Worm (Caenorhabditis elegans) whole organism, L4 larva: Measurements from ENCODE around the gene T05A7.1.

ENCODE experiments used
- D1046.2 ChIP-seq: fragments of 200-800 bp; sonication (Bioruptor generic); IDR thresholded peaks from 2 replicates; pipeline ENCODE4 v1.3.6; 2022; ENCODE audit warnings: missing genetic modification characterization, missing compliant biosample characterization
- F26F4.8 ChIP-seq: fragments of 200-800 bp; sonication (Bioruptor generic); conservative IDR thresholded peaks from 2 replicates; pipeline ENCODE4 v1.3.6; 2022; ENCODE audit warnings: missing genetic modification characterization, missing compliant biosample characterization
- F44E2.7 ChIP-seq: fragments of 200-800 bp; sonication (Bioruptor generic); IDR thresholded peaks from 2 replicates; pipeline ENCODE4 v2.1.2; 2022; ENCODE audit warnings: missing genetic modification characterization, missing compliant biosample characterization
- F49E8.2 ChIP-seq: sonication (generic microtip); optimal IDR thresholded peaks from 2 replicates; lab custom pipeline; 2016; ENCODE audit warnings: missing compliant biosample characterization, mild to moderate bottlenecking, missing genetic modification characterization, borderline replicate concordance
- T26A8.4 ChIP-seq: fragments of 200-800 bp; sonication (Bioruptor generic); IDR thresholded peaks from 2 replicates; pipeline ENCODE4 v1.3.6; 2022; ENCODE audit warnings: missing genetic modification characterization, missing compliant biosample characterization
- Y105C5A.15 ChIP-seq: fragments of 200-800 bp; sonication (Bioruptor generic); IDR thresholded peaks from 2 replicates; pipeline ENCODE4 v1.3.6; 2022; ENCODE audit warnings: missing genetic modification characterization, missing compliant biosample characterization
- Y5F2A.4 ChIP-seq: fragments of 200-800 bp; sonication (Bioruptor generic); optimal IDR thresholded peaks from 2 replicates; lab custom pipeline; 2018; ENCODE audit warnings: mild to moderate bottlenecking, missing genetic modification characterization, missing compliant biosample characterization
- Y75B8A.6 ChIP-seq: fragments of 200-800 bp; sonication (Bioruptor generic); IDR thresholded peaks from 2 replicates; pipeline ENCODE4 v1.3.6; 2022; ENCODE audit warnings: missing genetic modification reagents, missing genetic modification characterization, missing compliant biosample characterization
- ZK337.2 ChIP-seq: fragments of 200-800 bp; sonication (Bioruptor generic); IDR thresholded peaks from 2 replicates; pipeline ENCODE4 v1.3.6; 2022; ENCODE audit warnings: missing genetic modification reagents, missing genetic modification characterization, missing compliant biosample characterization
- aha-1 ChIP-seq: fragments of 150-350 bp; peaks from one replicate; lab custom pipeline; 2014; ENCODE audit warnings: missing biosample characterization, missing genetic modification characterization
- arid-1 ChIP-seq: fragments of 200-800 bp; sonication (Bioruptor generic); conservative IDR thresholded peaks from 2 replicates; pipeline ENCODE4 v1.3.6; 2022; ENCODE audit warnings: missing genetic modification reagents, missing genetic modification characterization, missing compliant biosample characterization
- attf-4 ChIP-seq: sonication (generic microtip); optimal IDR thresholded peaks from 3 replicates; lab custom pipeline; 2017; ENCODE audit warnings: missing biosample characterization, missing genetic modification characterization
- ceh-20 ChIP-seq: fragments of 200-800 bp; sonication (Bioruptor generic); IDR thresholded peaks from 2 replicates; pipeline ENCODE4 v1.3.6; 2022; ENCODE audit warnings: missing genetic modification reagents, missing genetic modification characterization, missing compliant biosample characterization
- ceh-28 ChIP-seq: fragments of 150-350 bp; optimal IDR thresholded peaks from 2 replicates; lab custom pipeline; 2014; ENCODE audit warnings: missing biosample characterization, missing genetic modification reagents, missing genetic modification characterization
- ceh-32 ChIP-seq: sonication (generic microtip); optimal IDR thresholded peaks from 2 replicates; lab custom pipeline; 2016; ENCODE audit warnings: mild to moderate bottlenecking, missing genetic modification characterization, missing compliant biosample characterization; ENCODE audit not compliant: poor library complexity
- ceh-82 ChIP-seq: sonication (generic microtip); optimal IDR thresholded peaks from 2 replicates; lab custom pipeline; 2017; ENCODE audit warnings: missing biosample characterization, missing genetic modification characterization
- daf-8 ChIP-seq: fragments of 200-800 bp; sonication (Bioruptor generic); IDR thresholded peaks from 2 replicates; pipeline ENCODE4 v1.3.6; 2022; ENCODE audit warnings: missing genetic modification characterization, missing compliant biosample characterization
- dmd-9 ChIP-seq: fragments of 200-800 bp; sonication (Bioruptor generic); IDR thresholded peaks from 2 replicates; pipeline ENCODE4 v1.3.6; 2022; ENCODE audit warnings: missing genetic modification reagents, missing genetic modification characterization, missing compliant biosample characterization
- egl-27 ChIP-seq: sonication (generic microtip); optimal IDR thresholded peaks from 3 replicates; lab custom pipeline; 2017; ENCODE audit warnings: missing biosample characterization, missing genetic modification reagents, missing genetic modification characterization
- hif-1 ChIP-seq, 2 experiments: sonication (generic microtip); optimal IDR thresholded peaks; 2 replicates each; lab custom pipeline; 2016 to 2017; ENCODE audit warnings: missing compliant biosample characterization in 2 of 2, missing genetic modification characterization in 2 of 2, missing genetic modification reagents in 2 of 2, missing genotype in 2 of 2, mild to moderate bottlenecking in 1 of 2
- hlh-30 ChIP-seq: sonication (generic microtip); optimal IDR thresholded peaks from 2 replicates; lab custom pipeline; 2017; ENCODE audit warnings: antibody characterized with exemption, mild to moderate bottlenecking, missing genetic modification characterization, missing compliant biosample characterization; ENCODE audit not compliant: insufficient read depth
- lim-7 ChIP-seq: fragments of 200-800 bp; sonication (Bioruptor generic); IDR thresholded peaks from 2 replicates; pipeline ENCODE4 v1.3.6; 2022; ENCODE audit warnings: missing genetic modification characterization, missing compliant biosample characterization
- lin-1 ChIP-seq: fragments of 200-800 bp; sonication (Bioruptor generic); IDR thresholded peaks from 2 replicates; pipeline ENCODE4 v1.3.6; 2022; ENCODE audit warnings: missing genetic modification reagents, missing genetic modification characterization, missing compliant biosample characterization
- lin-13 ChIP-seq: fragments of 150-350 bp; optimal IDR thresholded peaks from 2 replicates; lab custom pipeline; 2014; ENCODE audit warnings: missing biosample characterization, missing genetic modification reagents, missing genetic modification characterization
- lin-29 ChIP-seq: fragments of 200-800 bp; sonication (Bioruptor generic); IDR thresholded peaks from 2 replicates; pipeline ENCODE4 v1.3.6; 2022; ENCODE audit warnings: missing genetic modification reagents, missing genetic modification characterization, missing compliant biosample characterization
- madf-9 ChIP-seq: fragments of 200-800 bp; sonication (Bioruptor generic); conservative IDR thresholded peaks from 2 replicates; pipeline ENCODE4 v1.3.6; 2022; ENCODE audit warnings: missing genetic modification reagents, missing genetic modification characterization, missing compliant biosample characterization
- mxl-2 ChIP-seq: fragments of 200-800 bp; sonication (Bioruptor generic); conservative IDR thresholded peaks from 2 replicates; pipeline ENCODE4 v1.3.6; 2022; ENCODE audit warnings: missing genetic modification reagents, missing genetic modification characterization, missing compliant biosample characterization
- mxl-3 ChIP-seq: fragments of 200-800 bp; sonication (Bioruptor generic); optimal IDR thresholded peaks from 2 replicates; lab custom pipeline; 2018; ENCODE audit warnings: mild to moderate bottlenecking, missing genetic modification characterization, missing compliant biosample characterization
- nhr-102 ChIP-seq: sonication (generic microtip); optimal IDR thresholded peaks from 2 replicates; lab custom pipeline; 2016; ENCODE audit warnings: mild to moderate bottlenecking, missing genetic modification characterization, moderate library complexity, missing compliant biosample characterization
- nhr-237 ChIP-seq: sonication (generic microtip); optimal IDR thresholded peaks from 2 replicates; lab custom pipeline; 2017; ENCODE audit warnings: missing biosample characterization, missing genetic modification characterization
- nhr-28 ChIP-seq: fragments of 150-350 bp; optimal IDR thresholded peaks from 2 replicates; lab custom pipeline; 2014; ENCODE audit warnings: missing biosample characterization, missing genetic modification characterization
- nhr-41 ChIP-seq: fragments of 200-800 bp; sonication (Bioruptor generic); IDR thresholded peaks from 2 replicates; pipeline ENCODE4 v1.3.6; 2022; ENCODE audit warnings: missing genetic modification reagents, missing genetic modification characterization, missing compliant biosample characterization
- nhr-76 ChIP-seq: fragments of 150-350 bp; optimal IDR thresholded peaks from 2 replicates; lab custom pipeline; 2014; ENCODE audit warnings: missing biosample characterization, missing genetic modification characterization
- pha-4 ChIP-seq, 2 experiments: fragments of 150-350 bp in 1 of 2; fragments of 200-800 bp in 1 of 2; sonication (Bioruptor generic) in 1 of 2; IDR thresholded peaks in 1 of 2; optimal IDR thresholded peaks in 1 of 2; 2 replicates each; pipeline versions ENCODE4 v1.3.6 to Lab custom; 2014 to 2022; ENCODE audit warnings: missing genetic modification characterization in 2 of 2, missing genetic modification reagents in 2 of 2, missing biosample characterization in 1 of 2, missing compliant biosample characterization in 1 of 2
- php-3 ChIP-seq: fragments of 200-800 bp; sonication (Bioruptor generic); IDR thresholded peaks from 2 replicates; pipeline ENCODE4 v1.3.6; 2022; ENCODE audit warnings: missing genetic modification reagents, missing genetic modification characterization, missing compliant biosample characterization
- pqm-1 ChIP-seq: sonication (generic microtip); optimal IDR thresholded peaks from 2 replicates; lab custom pipeline; 2017; ENCODE audit warnings: missing biosample characterization, missing genetic modification characterization
- rbr-2 ChIP-seq: sonication (generic microtip); optimal IDR thresholded peaks from 2 replicates; lab custom pipeline; 2016; ENCODE audit warnings: missing genotype, missing genetic modification characterization, missing compliant biosample characterization
- saeg-2 ChIP-seq: fragments of 200-800 bp; sonication (Bioruptor generic); IDR thresholded peaks from 2 replicates; pipeline ENCODE4 v1.3.6; 2022; ENCODE audit warnings: missing genetic modification reagents, missing genetic modification characterization, missing compliant biosample characterization
- sdz-12 ChIP-seq: fragments of 200-800 bp; sonication (Bioruptor generic); optimal IDR thresholded peaks from 2 replicates; lab custom pipeline; 2018; ENCODE audit warnings: mild to moderate bottlenecking, missing genetic modification characterization, missing compliant biosample characterization
- snpc-1.2 ChIP-seq: fragments of 200-800 bp; sonication (Bioruptor generic); IDR thresholded peaks from 2 replicates; pipeline ENCODE4 v1.3.6; 2022; ENCODE audit warnings: missing genetic modification reagents, missing genetic modification characterization, missing compliant biosample characterization
- snpc-4 ChIP-seq: fragments of 150-350 bp; optimal IDR thresholded peaks from 2 replicates; lab custom pipeline; 2014; ENCODE audit warnings: missing biosample characterization, missing genetic modification characterization
- spr-1 ChIP-seq: sonication (generic microtip); optimal IDR thresholded peaks from 2 replicates; lab custom pipeline; 2016; ENCODE audit warnings: mild to moderate bottlenecking, missing genetic modification characterization, missing compliant biosample characterization
- spr-3 ChIP-seq: fragments of 200-800 bp; sonication (Bioruptor generic); optimal IDR thresholded peaks from 2 replicates; lab custom pipeline; 2018; ENCODE audit warnings: mild to moderate bottlenecking, missing genetic modification characterization, missing compliant biosample characterization
- tra-1 ChIP-seq: fragments of 200-800 bp; sonication (Bioruptor generic); IDR thresholded peaks from 2 replicates; pipeline ENCODE4 v1.3.6; 2022; ENCODE audit warnings: missing genetic modification reagents, missing genetic modification characterization, missing compliant biosample characterization
- unc-130 ChIP-seq: sonication (generic microtip); optimal IDR thresholded peaks from 2 replicates; lab custom pipeline; 2016; ENCODE audit warnings: missing genetic modification reagents, missing genetic modification characterization, missing compliant biosample characterization
- vab-7 ChIP-seq: fragments of 200-800 bp; sonication (Bioruptor generic); IDR thresholded peaks from 2 replicates; pipeline ENCODE4 v1.3.6; 2022; ENCODE audit warnings: missing genetic modification reagents, missing genetic modification characterization, missing compliant biosample characterization
- zag-1 ChIP-seq: fragments of 150-350 bp; optimal IDR thresholded peaks from 2 replicates; lab custom pipeline; 2014; ENCODE audit warnings: missing biosample characterization, missing genetic modification characterization
- zip-11 ChIP-seq: fragments of 200-800 bp; sonication (Bioruptor generic); IDR thresholded peaks from 2 replicates; pipeline ENCODE4 v1.3.6; 2022; ENCODE audit warnings: missing genetic modification characterization, missing compliant biosample characterization
- zip-2 ChIP-seq: fragments of 150-350 bp; optimal IDR thresholded peaks from 2 replicates; lab custom pipeline; 2014; ENCODE audit warnings: missing biosample characterization, missing genetic modification characterization

T05A7.1 gene

ce11 chrII:4727769-4728168, 49.8 kb downstream of the T05A7.1 start, which contains the start of gene ttr-41:
ttr-41 (minus strand) TSS chrII:4727869.
- TF ChIP-seq tra-1 (GFP tag; lab: Robert Waterston, UW), result no peak
- TF ChIP-seq lim-7 (GFP tag; lab: Robert Waterston, UW), result no peak
- no peak for TF ChIP-seq pha-4 (GFP tag; IDR thresholded peaks at IDR 0.05; lab: Robert Waterston, UW)
- TF ChIP-seq pha-4 (tag; optimal IDR thresholded peaks at IDR 0.05; lab: Kevin White, UChicago), result no peak
- TF ChIP-seq ZK337.2 (GFP tag; lab: Robert Waterston, UW), result no peak
- TF ChIP-seq hif-1 (tag; optimal IDR thresholded peaks at IDR 0.05; lab: Kevin White, UChicago), result no peak

- TF ChIP-seq mxl-3 (GFP tag; lab: Kevin White, UChicago), result peak; percentile 44
- no peak for TF ChIP-seq F49E8.2 (tag; lab: Kevin White, UChicago)
- TF ChIP-seq spr-1 (tag; lab: Kevin White, UChicago), result peak; percentile 34
- TF ChIP-seq ceh-20 (GFP tag; lab: Robert Waterston, UW), result no peak
- TF ChIP-seq Y5F2A.4 (GFP tag; lab: Kevin White, UChicago), result no peak
- no peak for TF ChIP-seq nhr-41 (GFP tag; lab: Robert Waterston, UW)
- TF ChIP-seq saeg-2 (GFP tag; lab: Robert Waterston, UW), result no peak
- TF ChIP-seq nhr-28 (tag; lab: Kevin White, UChicago), result peak; percentile 95
- no peak for TF ChIP-seq Y105C5A.15 (GFP tag; lab: Robert Waterston, UW)
- peak; percentile 73 for TF ChIP-seq lin-1 (GFP tag; lab: Robert Waterston, UW)
- no peak for TF ChIP-seq madf-9 (GFP tag; lab: Robert Waterston, UW)
- TF ChIP-seq D1046.2, result no peak
- no peak for TF ChIP-seq ceh-28
- TF ChIP-seq arid-1 (GFP tag; lab: Robert Waterston, UW), result no peak
- TF ChIP-seq Y75B8A.6 (GFP tag; lab: Robert Waterston, UW), result no peak
- TF ChIP-seq pha-4 (GFP tag; IDR thresholded peaks at IDR 0.05; lab: Robert Waterston, UW), result no peak
- no peak for TF ChIP-seq pha-4 (tag; optimal IDR thresholded peaks at IDR 0.05; lab: Kevin White, UChicago)
- no peak for TF ChIP-seq snpc-1.2 (GFP tag; lab: Robert Waterston, UW)
- no peak for TF ChIP-seq zip-11 (GFP tag; lab: Robert Waterston, UW)
- TF ChIP-seq lin-29 (GFP tag; lab: Robert Waterston, UW), result no peak
- TF ChIP-seq zip-2 (tag; lab: Kevin White, UChicago), result no peak
- no peak for TF ChIP-seq lim-7 (GFP tag; lab: Robert Waterston, UW)
- TF ChIP-seq aha-1 (tag; lab: Kevin White, UChicago), result no peak
- no peak for TF ChIP-seq nhr-237 (tag; lab: Kevin White, UChicago)
- TF ChIP-seq snpc-4 (tag; lab: Kevin White, UChicago), result no peak
- TF ChIP-seq lin-13, result no peak
- TF ChIP-seq mxl-2 (GFP tag; lab: Robert Waterston, UW), result no peak
- peak; percentile 99 for TF ChIP-seq pqm-1 (tag; lab: Kevin White, UChicago)
- no peak for TF ChIP-seq vab-7 (GFP tag; lab: Robert Waterston, UW)
- TF ChIP-seq ceh-82 (tag; lab: Kevin White, UChicago), result no peak
- no peak for TF ChIP-seq spr-3 (GFP tag; lab: Kevin White, UChicago)
- no peak for TF ChIP-seq nhr-76 (tag; lab: Kevin White, UChicago)
- TF ChIP-seq dmd-9, result no peak
- peak; percentile 50; the same call in 1 of the 2 replicates for TF ChIP-seq php-3 (GFP tag; lab: Robert Waterston, UW)
- peak; percentile 31 for TF ChIP-seq hlh-30
- no peak for TF ChIP-seq ceh-32 (tag; lab: Kevin White, UChicago)
- no peak for TF ChIP-seq ZK337.2 (GFP tag; lab: Robert Waterston, UW)
- no peak for TF ChIP-seq zag-1 (tag; lab: Kevin White, UChicago)
- no peak for TF ChIP-seq attf-4 (tag; lab: Kevin White, UChicago)
- no peak for TF ChIP-seq rbr-2
- peak; percentile 14 for TF ChIP-seq nhr-102 (tag; lab: Kevin White, UChicago)
- no peak for TF ChIP-seq egl-27 (tag; lab: Kevin White, UChicago)
- no peak for TF ChIP-seq sdz-12 (GFP tag; lab: Kevin White, UChicago)
- no peak for TF ChIP-seq unc-130 (GFP tag; lab: Kevin White, UChicago)
- no peak for TF ChIP-seq daf-8 (GFP tag; lab: Robert Waterston, UW)
- TF ChIP-seq F44E2.7 (GFP tag; lab: Robert Waterston, UW), result no peak
- no peak for TF ChIP-seq F26F4.8 (GFP tag; lab: Robert Waterston, UW)
- no peak for TF ChIP-seq T26A8.4
These were observed 50.7 kb downstream of the T05A7.1 start for ce11 chrII:4728687-4729086.
